Worm (Caenorhabditis elegans) whole organism, L2 larva: Measurements from ENCODE around the gene Y43C5B.2.

ENCODE experiments used
- ama-1 ChIP-seq: fragments of 150-350 bp; optimal IDR thresholded peaks from 2 replicates; lab custom pipeline; 2018; ENCODE audit warnings: inconsistent platforms
- skn-1 ChIP-seq: sonication (generic microtip); optimal IDR thresholded peaks from 2 replicates; lab custom pipeline; 2017; ENCODE audit warnings: missing biosample characterization, missing genetic modification characterization
- ztf-11 ChIP-seq: sonication (generic microtip); optimal IDR thresholded peaks from 2 replicates; lab custom pipeline; 2017; ENCODE audit warnings: missing biosample characterization, missing genetic modification characterization

ce11 chrIV:10380626-10381025, 28.5 kb upstream of the Y43C5B.2 start:
- no peak for TF ChIP-seq ama-1 (lab: Kevin White, UChicago)
- TF ChIP-seq ztf-11 (tag; lab: Kevin White, UChicago): no peak
- no peak for TF ChIP-seq skn-1 (tag; lab: Kevin White, UChicago)
